Worm (Caenorhabditis elegans) whole organism, midembryonic: ENCODE measurements around the gene sucl-1.

Experiments used
- T22C8.4 ChIP-seq: fragments of 200-800 bp; sonication (Bioruptor generic); IDR thresholded peaks from 2 replicates; pipeline ENCODE4 v1.3.6; 2022; ENCODE audit warnings: missing genetic modification characterization, missing compliant biosample characterization
- cog-1 ChIP-seq: sonication (generic microtip); optimal IDR thresholded peaks from 2 replicates; lab custom pipeline; 2016; ENCODE audit warnings: missing genetic modification characterization, missing compliant biosample characterization
- flt-1 ChIP-seq: fragments of 200-800 bp; sonication (Bioruptor generic); IDR thresholded peaks from 2 replicates; pipeline ENCODE4 v1.3.6; 2022; ENCODE audit warnings: missing genetic modification characterization, missing compliant biosample characterization
- klf-2 ChIP-seq: fragments of 200-800 bp; sonication (Bioruptor generic); conservative IDR thresholded peaks from 2 replicates; pipeline ENCODE4 v1.3.6; 2022; ENCODE audit warnings: missing genetic modification reagents, missing genetic modification characterization, missing compliant biosample characterization
- med-1 ChIP-seq: sonication (generic microtip); optimal IDR thresholded peaks from 2 replicates; lab custom pipeline; 2017; ENCODE audit warnings: missing genetic modification characterization, mild to moderate bottlenecking, missing compliant biosample characterization, antibody characterized with exemption, missing genetic modification reagents; ENCODE audit not compliant: insufficient read depth
- tab-1 ChIP-seq: fragments of 200-800 bp; sonication (Bioruptor generic); IDR thresholded peaks from 2 replicates; pipeline ENCODE4 v1.3.6; 2022; ENCODE audit warnings: missing genetic modification characterization, missing compliant biosample characterization
- ztf-23 ChIP-seq: fragments of 200-800 bp; sonication (Bioruptor generic); IDR thresholded peaks from 2 replicates; pipeline ENCODE4 v1.3.6; 2022; ENCODE audit warnings: missing genetic modification reagents, missing genetic modification characterization, missing compliant biosample characterization
- ztf-29 ChIP-seq: fragments of 200-800 bp; sonication (Bioruptor generic); IDR thresholded peaks from 2 replicates; pipeline ENCODE4 v1.3.6; 2022; ENCODE audit warnings: missing genetic modification reagents, missing genetic modification characterization, missing compliant biosample characterization

DNA sequence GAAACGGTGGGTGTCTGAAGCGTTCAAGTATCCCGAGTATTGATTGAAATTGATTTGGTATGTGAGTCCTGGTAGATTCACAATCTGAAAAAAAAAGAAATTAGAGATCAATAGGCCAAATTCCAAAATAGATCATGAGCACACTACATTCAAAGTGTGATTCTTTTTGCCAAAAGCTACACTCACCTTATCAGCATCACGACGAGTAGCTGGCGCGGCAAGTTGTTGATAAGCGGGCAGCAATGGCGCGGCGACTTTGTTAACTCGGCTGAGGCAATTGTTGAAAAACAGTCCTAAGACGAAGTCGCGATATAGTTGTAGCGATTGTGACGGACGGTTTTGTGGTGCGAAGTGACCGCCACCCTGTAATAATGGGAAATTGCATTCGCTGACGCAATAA is 15.2 kb downstream of the sucl-1 start:
- no peak for TF ChIP-seq flt-1 (GFP tag; lab: Robert Waterston, UW)
- TF ChIP-seq T22C8.4 (GFP tag; lab: Robert Waterston, UW), result no peak
- TF ChIP-seq klf-2 (GFP tag; lab: Robert Waterston, UW), result no peak
- no peak for TF ChIP-seq med-1 (GFP tag; lab: Kevin White, UChicago)
- TF ChIP-seq tab-1 (GFP tag; lab: Robert Waterston, UW), result no peak
- no peak for TF ChIP-seq ztf-29 (GFP tag; lab: Robert Waterston, UW)
- no peak for TF ChIP-seq ztf-23
- no peak for TF ChIP-seq cog-1
